Fruit fly (Drosophila melanogaster): ENCODE measurements around the gene dsb.

Gene dsb

dm6 chr3L:1886125-1886544 lies 23.9 kb downstream of the dsb start (continued):
- TF ChIP-seq lov (optimal IDR thresholded peaks at IDR 0.05) (no peak), lov (GFP tag; IDR thresholded peaks at IDR 0.05) (peak; percentile 91), psq (GFP tag; optimal IDR thresholded peaks at IDR 0.05) (peak; percentile 50), CG8924 (tag; optimal IDR thresholded peaks at IDR 0.05) (peak; percentile 85), sens-2 (GFP tag; IDR thresholded peaks at IDR 0.05) (peak; percentile 95), CG12942 (GFP tag; optimal IDR thresholded peaks at IDR 0.05) (peak; percentile 65), bcd (GFP tag; optimal IDR thresholded peaks at IDR 0.05) (peak; percentile 72), hkb (optimal IDR thresholded peaks at IDR 0.05) (no peak), hkb (GFP tag; IDR thresholded peaks at IDR 0.05) (peak; percentile 85), Dref (GFP tag; IDR thresholded peaks at IDR 0.05) (no peak), CG33557 (GFP tag; optimal IDR thresholded peaks at IDR 0.05) (peak; percentile 34), CG5245 (GFP tag; optimal IDR thresholded peaks at IDR 0.05) (peak; percentile 83), NFAT (GFP tag; IDR thresholded peaks at IDR 0.05) (peak; percentile 17; the same call in 1 of the 2 replicates), usp (GFP tag; optimal IDR thresholded peaks at IDR 0.05) (no peak), CG7987 (GFP tag; optimal IDR thresholded peaks at IDR 0.05) (no peak), CG6175 (GFP tag; IDR thresholded peaks at IDR 0.05) (no peak; the same call in 2 of the 3 replicates), amos (GFP tag; IDR thresholded peaks at IDR 0.05; ENCODE audit: partially characterized antibody) (no peak), ken (GFP tag; IDR thresholded peaks at IDR 0.05) (peak; percentile 89), Dip3 (GFP tag; optimal IDR thresholded peaks at IDR 0.05) (peak; percentile 32), hth (optimal IDR thresholded peaks at IDR 0.05) (no peak), Gug (GFP tag; IDR thresholded peaks at IDR 0.05) (peak; percentile 51; the same call in 2 of the 4 replicates), mirr (GFP tag; optimal IDR thresholded peaks at IDR 0.05) (no peak), grn (GFP tag; optimal IDR thresholded peaks at IDR 0.05) (no peak), Ssrp (tag; optimal IDR thresholded peaks at IDR 0.05) (peak; percentile 88), slbo (GFP tag; IDR thresholded peaks at IDR 0.05) (peak; percentile 64; the same call in 1 of the 2 replicates), Deaf1 (tag; optimal IDR thresholded peaks at IDR 0.05) (no peak), Six4 (GFP tag; optimal IDR thresholded peaks at IDR 0.05) (peak; percentile 72), CG10565 (GFP tag; optimal IDR thresholded peaks at IDR 0.05) (peak; percentile 53), gfzf (GFP tag; optimal IDR thresholded peaks at IDR 0.05) (no peak), CG34422 (GFP tag; IDR thresholded peaks at IDR 0.05) (peak; percentile 83), sim (GFP tag; IDR thresholded peaks at IDR 0.05) (peak; percentile 82), CG9609 (GFP tag; optimal IDR thresholded peaks at IDR 0.05) (peak; percentile 79), CG10321 (GFP tag; IDR thresholded peaks at IDR 0.05) (peak; percentile 49; the same call in 1 of the 2 replicates), dati (GFP tag; IDR thresholded peaks at IDR 0.05) (0 out of 2 replicates have a peak, but pooled peaks have one; percentile 40), unpg (GFP tag; optimal IDR thresholded peaks at IDR 0.05) (peak; percentile 83), CG17802 (tag; optimal IDR thresholded peaks at IDR 0.05) (peak; percentile 62), CG7372 (GFP tag; IDR thresholded peaks at IDR 0.05) (peak; percentile 73), br (optimal IDR thresholded peaks at IDR 0.05) (no peak), HmgZ (tag; optimal IDR thresholded peaks at IDR 0.05) (peak; percentile 39)

- TF ChIP-seq CG12071 (GFP tag; optimal IDR thresholded peaks at IDR 0.05) (peak; percentile 20), B-H2 (GFP tag; optimal IDR thresholded peaks at IDR 0.05) (no peak), cg (GFP tag; optimal IDR thresholded peaks at IDR 0.05) (peak; percentile 88), CG6791 (GFP tag; IDR thresholded peaks at IDR 0.05; ENCODE audit: partially characterized antibody) (peak; percentile 10; the same call in 1 of the 3 replicates), CG31365 (tag; optimal IDR thresholded peaks at IDR 0.05) (peak; percentile 35), pan (optimal IDR thresholded peaks at IDR 0.05) (no peak), pan (GFP tag; optimal IDR thresholded peaks at IDR 0.05 in 1 of 2, IDR thresholded peaks at IDR 0.05 in 1 of 2) (peak in 1 of 2 experiments; percentile 28), trh (GFP tag; optimal IDR thresholded peaks at IDR 0.05) (no peak), CG14014 (GFP tag; IDR thresholded peaks at IDR 0.05) (no peak), CG7963 (GFP tag; IDR thresholded peaks at IDR 0.05; ENCODE audit: partially characterized antibody) (0 out of 3 replicates have a peak, but pooled peaks have one; percentile 39), zen2 (GFP tag; IDR thresholded peaks at IDR 0.05; ENCODE audit: partially characterized antibody) (peak; percentile 48; the same call in 1 of the 3 replicates), sens (GFP tag) (peak; percentile 56), bbx (GFP tag; IDR thresholded peaks at IDR 0.05; ENCODE audit: partially characterized antibody) (peak; percentile 52), ranshi (GFP tag; IDR thresholded peaks at IDR 0.05) (0 out of 2 replicates have a peak, but pooled peaks have one; percentile 18), CG2202 (tag; optimal IDR thresholded peaks at IDR 0.05) (no peak), HLH3B (GFP tag; IDR thresholded peaks at IDR 0.05) (peak; percentile 37; the same call in 1 of the 2 replicates)
Measured at dm6 chr3L:1885436-1885835, 24.6 kb downstream of the dsb start, which contains the start of gene Tmhs. Tmhs (plus strand) TSS chr3L:1885657.

Data from whole organism, embryonic.